Fruit fly (Drosophila melanogaster) Kc167 (cell line): ENCODE results near the gene CG11438.

ENCODE experiments used
- Sin3A ChIP-seq: fragments of >200 bp; optimal IDR thresholded peaks from 2 replicates; lab custom pipeline; 2018; ENCODE audit warnings: missing external identifiers
- h ChIP-seq: fragments of >200 bp; optimal IDR thresholded peaks from 3 replicates; lab custom pipeline; 2018; ENCODE audit warnings: missing external identifiers
- psq ChIP-seq: fragments of >200 bp; optimal IDR thresholded peaks from 2 replicates; lab custom pipeline; 2017; ENCODE audit warnings: missing external identifiers

DNA sequence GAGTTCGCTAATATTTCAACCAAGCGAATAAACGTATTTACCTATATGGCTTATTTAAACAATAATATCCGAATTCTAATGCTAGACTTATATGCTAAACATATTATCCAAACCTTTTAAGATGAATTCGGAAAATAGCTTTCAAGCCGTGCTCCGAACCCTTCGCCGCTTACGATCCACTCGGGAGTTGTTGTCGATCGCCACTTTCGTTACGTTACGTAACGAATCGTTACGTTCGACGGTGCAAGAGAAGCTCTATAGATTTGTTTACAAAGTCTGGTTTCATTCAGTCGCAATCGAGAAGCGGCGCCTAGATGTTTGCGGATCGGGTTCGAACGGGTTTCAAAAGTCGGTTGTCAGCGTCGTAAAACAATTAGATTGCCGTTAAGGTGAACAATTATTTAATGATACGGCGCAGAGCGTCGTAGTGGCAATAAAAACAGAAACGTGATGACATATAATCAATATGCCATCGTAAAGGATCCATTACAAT, 4.9 kb downstream of the CG11438 start, which contains the start of gene CG11426:
- no peak for TF ChIP-seq h (lab: Kevin White, UChicago)
- TF ChIP-seq psq: no peak
- TF ChIP-seq Sin3A (lab: Kevin White, UChicago): no peak
